Worm (Caenorhabditis elegans) whole organism, L3 larva: ENCODE measurements around the gene ZK666.2.

Source experiments
- ZK546.5 ChIP-seq: sonication (generic microtip); optimal IDR thresholded peaks from 2 replicates; lab custom pipeline; 2017; ENCODE audit warnings: missing biosample characterization, missing genetic modification characterization
- ama-1 ChIP-seq: fragments of 150-350 bp; optimal IDR thresholded peaks from 2 replicates; lab custom pipeline; 2018
- ceh-9 ChIP-seq: sonication (generic microtip); optimal IDR thresholded peaks from 2 replicates; lab custom pipeline; 2018; ENCODE audit warnings: missing biosample characterization, missing genetic modification characterization
- egl-27 ChIP-seq: sonication (generic microtip); optimal IDR thresholded peaks from 4 replicates; lab custom pipeline; 2017; ENCODE audit warnings: missing biosample characterization, missing genetic modification reagents, missing genetic modification characterization
- fkh-10 ChIP-seq: sonication (generic microtip); optimal IDR thresholded peaks from 2 replicates; lab custom pipeline; 2017; ENCODE audit warnings: missing biosample characterization, missing genetic modification reagents, missing genetic modification characterization
- nfya-1 ChIP-seq: sonication (generic microtip); optimal IDR thresholded peaks from 2 replicates; lab custom pipeline; 2017; ENCODE audit warnings: missing genetic modification characterization, mild to moderate bottlenecking, missing compliant biosample characterization, antibody characterized with exemption, moderate library complexity; ENCODE audit not compliant: insufficient read depth
- pqm-1 ChIP-seq: fragments of 150-350 bp; optimal IDR thresholded peaks from 2 replicates; lab custom pipeline; 2017; ENCODE audit warnings: missing biosample characterization, missing genetic modification characterization, inconsistent platforms
- tbx-2 ChIP-seq: sonication (generic microtip); optimal IDR thresholded peaks from 2 replicates; lab custom pipeline; 2016; ENCODE audit warnings: mild to moderate bottlenecking, missing genetic modification characterization, missing compliant biosample characterization
- unc-39 ChIP-seq: sonication (generic microtip); optimal IDR thresholded peaks from 4 replicates; lab custom pipeline; 2017; ENCODE audit warnings: missing biosample characterization, missing genetic modification characterization
- unc-62 ChIP-seq: fragments of 150-350 bp; sonication (generic microtip); optimal IDR thresholded peaks from 4 replicates; lab custom pipeline; 2014; ENCODE audit warnings: missing biosample characterization, missing genetic modification reagents, missing genetic modification characterization

ce11 chrII:10483860-10484259, 12.2 kb upstream of the ZK666.2 start:
- TF ChIP-seq fkh-10 (GFP tag; lab: Kevin White, UChicago) (no peak), unc-62 (GFP tag; lab: Kevin White, UChicago) (no peak), unc-39 (no peak), ZK546.5 (tag; lab: Kevin White, UChicago) (no peak), nfya-1 (tag; lab: Kevin White, UChicago) (no peak), pqm-1 (tag; lab: Kevin White, UChicago) (no peak), egl-27 (tag; lab: Kevin White, UChicago) (no peak), ceh-9 (tag; lab: Kevin White, UChicago) (no peak), tbx-2 (tag; lab: Kevin White, UChicago) (no peak), ama-1 (lab: Kevin White, UChicago) (no peak)
